Worm (Caenorhabditis elegans): Measurements from ENCODE around the gene pepm-1.
"Not testable (repeated sequence)": the region's sequence is repeated elsewhere in the genome, so short reads cannot be mapped to it uniquely, and the experiment has no call there.

Gene pepm-1

DNA sequence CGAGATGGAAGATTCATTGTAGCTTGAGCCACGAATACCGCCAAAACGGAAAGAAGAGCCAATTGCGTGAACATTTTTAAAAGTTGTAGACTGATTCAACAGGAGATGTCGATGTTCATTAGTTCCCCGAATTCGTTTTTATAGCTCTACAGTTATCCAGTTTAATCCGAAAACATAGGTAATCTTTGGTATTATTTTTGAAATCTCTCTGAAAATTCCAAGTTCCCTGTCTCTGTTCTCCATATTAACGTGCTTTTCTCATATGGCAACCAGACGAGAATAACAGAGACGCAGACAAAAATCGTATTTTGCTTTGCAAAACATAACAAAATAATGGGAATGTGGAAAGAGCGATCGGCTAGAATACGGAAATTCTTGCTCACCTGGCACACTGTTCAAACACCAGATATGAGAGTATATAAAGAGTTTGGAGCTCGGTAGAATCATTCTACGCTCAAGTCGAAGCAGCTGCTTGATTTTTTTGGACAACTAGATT is 29.3 kb upstream of the pepm-1 start, which contains the start of the genes spig-3 and F14D7.12:
TSS of gene spig-3 (minus strand) at position 101 of the 496 bp plus-strand sequence.
TSS of gene F14D7.12 (plus strand) at position 446 of the 496 bp plus-strand sequence.
- no peak for TF ChIP-seq drap-1 (GFP tag; optimal IDR thresholded peaks at IDR 0.05)
- no peak for TF ChIP-seq lin-13 (tag; optimal IDR thresholded peaks at IDR 0.05)
- no peak for TF ChIP-seq ces-1 (GFP tag; optimal IDR thresholded peaks at IDR 0.05)
- TF ChIP-seq nhr-2 (tag; optimal IDR thresholded peaks at IDR 0.05) = no peak
- TF ChIP-seq mls-2 (tag; optimal IDR thresholded peaks at IDR 0.05) = no peak
- TF ChIP-seq lsy-2 (tag; optimal IDR thresholded peaks at IDR 0.05) = no peak
- no peak for TF ChIP-seq sptf-1 (tag; optimal IDR thresholded peaks at IDR 0.05)
- TF ChIP-seq blmp-1 (tag; optimal IDR thresholded peaks at IDR 0.05) = no peak
- TF ChIP-seq mep-1 (tag; optimal IDR thresholded peaks at IDR 0.05) = no peak
- TF ChIP-seq pha-4 (tag; optimal IDR thresholded peaks at IDR 0.05) = no peak
- TF ChIP-seq elt-3 (tag; optimal IDR thresholded peaks at IDR 0.05) = no peak
- TF ChIP-seq ceh-43 (GFP tag; optimal IDR thresholded peaks at IDR 0.05) = no peak
- TF ChIP-seq ceh-83 (GFP tag; optimal IDR thresholded peaks at IDR 0.05) = no peak
- TF ChIP-seq tbx-8 (GFP tag; optimal IDR thresholded peaks at IDR 0.05) = no peak
- no peak for TF ChIP-seq snpc-4 (tag; optimal IDR thresholded peaks at IDR 0.05)
- no peak for TF ChIP-seq nhr-76 (tag; optimal IDR thresholded peaks at IDR 0.05)
- TF ChIP-seq cnd-1 (tag; optimal IDR thresholded peaks at IDR 0.05) = no peak

DNA sequence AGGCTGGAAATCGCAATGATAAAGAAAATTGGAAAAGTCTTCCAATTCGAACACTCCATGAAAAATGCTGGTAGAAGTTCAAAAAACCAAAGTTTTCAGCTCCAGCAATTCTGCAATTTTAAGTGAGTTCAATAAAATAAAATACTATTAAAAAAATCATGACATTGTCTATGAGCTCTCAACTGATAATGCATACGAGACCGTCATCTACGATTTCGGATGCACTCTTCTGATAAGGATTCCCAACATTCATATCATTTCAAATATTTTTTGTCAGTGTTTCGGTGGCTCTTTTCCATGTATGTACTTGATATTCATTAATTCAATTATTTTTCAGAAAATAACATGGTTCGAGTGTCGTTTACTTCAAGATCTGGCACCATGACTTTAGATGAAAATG is 27.8 kb upstream of the pepm-1 start, which contains the start of gene F14D7.6:
TSS of gene F14D7.6 (plus strand) at position 338 of the 400 bp plus-strand sequence.
- TF ChIP-seq nhr-12 (tag; optimal IDR thresholded peaks at IDR 0.05) = no peak
- TF ChIP-seq mep-1 (tag; optimal IDR thresholded peaks at IDR 0.05) = no peak
- no peak for TF ChIP-seq snpc-4 (tag; optimal IDR thresholded peaks at IDR 0.05)
- no peak for TF ChIP-seq lsy-2 (tag; optimal IDR thresholded peaks at IDR 0.05)
- no peak for TF ChIP-seq mls-2 (tag; optimal IDR thresholded peaks at IDR 0.05)
- no peak for TF ChIP-seq unc-120 (tag; optimal IDR thresholded peaks at IDR 0.05; ENCODE audit: poor library complexity, severe bottlenecking)
- no peak for TF ChIP-seq drap-1 (GFP tag; optimal IDR thresholded peaks at IDR 0.05)
- no peak for TF ChIP-seq ceh-39 (tag; optimal IDR thresholded peaks at IDR 0.05)
- TF ChIP-seq ceh-43 (GFP tag; optimal IDR thresholded peaks at IDR 0.05) = no peak
- TF ChIP-seq sptf-1 (tag; optimal IDR thresholded peaks at IDR 0.05) = no peak
- no peak for TF ChIP-seq ztf-11 (tag; optimal IDR thresholded peaks at IDR 0.05)
- no peak for TF ChIP-seq mab-5 (tag; optimal IDR thresholded peaks at IDR 0.05)
- no peak for TF ChIP-seq pha-4 (tag; optimal IDR thresholded peaks at IDR 0.05)
- TF ChIP-seq flh-1 (GFP tag; optimal IDR thresholded peaks at IDR 0.05) = no peak
- TF ChIP-seq bed-3 (GFP tag; optimal IDR thresholded peaks at IDR 0.05) = no peak
- no peak for TF ChIP-seq hlh-1 (tag; optimal IDR thresholded peaks at IDR 0.05)

DNA sequence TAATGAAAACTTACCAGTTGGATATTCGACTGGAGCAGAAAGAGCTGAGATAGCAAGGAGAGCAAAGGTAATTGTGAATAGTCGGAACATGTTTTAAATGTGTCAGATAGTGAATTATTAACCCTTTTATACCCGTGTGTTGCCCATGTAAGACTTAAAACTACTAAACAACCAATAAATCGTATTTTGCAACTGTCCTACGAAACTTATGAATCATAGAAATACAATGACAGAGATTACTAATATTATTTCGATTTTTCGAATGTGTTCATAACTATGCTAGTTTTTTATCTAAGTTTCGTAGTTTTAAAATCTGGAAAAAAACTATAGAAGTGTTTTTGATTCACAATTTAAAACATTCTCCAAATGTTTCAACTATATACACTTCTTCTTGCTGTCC is 22.1 kb upstream of the pepm-1 start, which contains the start of gene spig-4:
TSS of gene spig-4 (minus strand) at position 101 of the 400 bp plus-strand sequence.
- TF ChIP-seq ceh-39, unc-39, mep-1 (tag; optimal IDR thresholded peaks at IDR 0.05): not testable (repeated sequence)

DNA sequence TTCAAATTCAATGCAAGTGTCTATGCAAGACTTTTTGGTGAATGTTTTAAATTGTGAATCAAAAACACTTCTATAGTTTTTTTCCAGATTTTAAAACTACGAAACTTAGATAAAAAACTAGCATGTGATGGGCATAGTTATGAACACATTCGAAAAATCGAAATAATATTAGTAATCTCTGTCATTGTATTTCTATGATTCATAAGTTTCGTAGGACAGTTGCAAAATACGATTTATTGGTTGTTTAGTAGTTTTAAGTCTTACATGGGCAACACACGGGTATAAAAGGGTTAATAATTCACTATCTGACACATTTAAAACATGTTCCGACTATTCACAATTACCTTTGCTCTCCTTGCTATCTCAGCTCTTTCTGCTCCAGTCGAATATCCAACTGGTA is 20.7 kb upstream of the pepm-1 start, which contains the start of gene spig-5:
TSS of gene spig-5 (plus strand) at position 301 of the 400 bp plus-strand sequence.
- not testable (repeated sequence) for TF ChIP-seq ceh-39 (tag; optimal IDR thresholded peaks at IDR 0.05); nhr-76 (tag; optimal IDR thresholded peaks at IDR 0.05); flh-1 (GFP tag; optimal IDR thresholded peaks at IDR 0.05)

DNA sequence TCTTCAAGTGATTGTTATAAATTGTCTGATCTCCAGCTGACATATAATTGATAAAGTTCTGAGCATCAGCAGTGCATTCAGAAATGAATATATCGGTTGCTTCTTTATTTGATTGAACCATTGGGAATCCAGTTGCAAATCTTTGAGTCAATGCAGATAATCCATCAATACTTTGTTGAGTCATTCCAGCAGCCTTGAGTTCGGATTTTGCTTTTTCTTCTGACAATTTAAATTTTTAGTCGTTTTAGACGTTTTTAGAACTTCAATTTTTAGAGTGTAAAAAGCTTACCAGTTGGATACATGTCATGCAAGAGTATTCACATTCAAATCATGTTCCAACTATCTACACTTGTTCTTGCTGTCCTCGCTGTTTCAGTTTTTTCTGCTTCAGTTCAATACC is 19.3 kb upstream of the pepm-1 start, which contains the start of gene F14D7.14:
TSS of gene F14D7.14 (plus strand) at position 301 of the 400 bp plus-strand sequence.
- TF ChIP-seq mab-5 (tag; optimal IDR thresholded peaks at IDR 0.05); ham-2 (GFP tag; optimal IDR thresholded peaks at IDR 0.05); flh-1 (GFP tag; optimal IDR thresholded peaks at IDR 0.05): not testable (repeated sequence)

DNA sequence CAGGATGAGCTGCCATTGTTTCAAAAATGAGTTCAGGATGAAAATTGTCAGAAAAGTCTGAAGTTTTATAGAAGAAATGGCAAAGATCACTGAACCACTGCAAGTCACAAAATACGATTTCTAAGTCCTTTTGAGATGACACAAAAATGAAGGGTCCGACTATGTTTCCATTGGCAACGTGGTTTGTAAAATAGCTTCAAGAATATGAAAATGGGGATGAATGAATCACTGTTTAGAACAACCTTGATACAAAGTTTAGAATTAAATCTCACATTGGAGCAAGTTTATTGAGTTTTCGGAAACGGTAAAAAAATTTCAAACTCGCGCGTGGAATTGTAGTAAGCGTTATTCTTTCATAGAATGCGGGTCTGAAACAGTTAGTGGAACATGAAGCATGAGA is 17.8 kb upstream of the pepm-1 start, which contains the start of gene ddn-3:
TSS of gene ddn-3 (minus strand) at position 101 of the 400 bp plus-strand sequence.
- TF ChIP-seq zip-8 (tag; optimal IDR thresholded peaks at IDR 0.05) (no peak), ceh-83 (GFP tag; optimal IDR thresholded peaks at IDR 0.05) (no peak)

Measured in whole organism, mixed stage, embryonic.